Worm (Caenorhabditis elegans) whole organism, L2 larva: ENCODE results near the gene spn-4.

Source experiments
- F13H6.1 ChIP-seq: sonication (generic microtip); optimal IDR thresholded peaks from 2 replicates; lab custom pipeline; 2016; ENCODE audit warnings: missing genetic modification characterization, missing compliant biosample characterization
- ama-1 ChIP-seq: fragments of 150-350 bp; optimal IDR thresholded peaks from 2 replicates; lab custom pipeline; 2018; ENCODE audit warnings: inconsistent platforms
- lin-11 ChIP-seq: fragments of 150-350 bp; sonication (generic microtip); optimal IDR thresholded peaks from 2 replicates; lab custom pipeline; 2014; ENCODE audit warnings: missing biosample characterization, missing genetic modification characterization, inconsistent platforms, mixed read lengths
- nhr-237 ChIP-seq: fragments of 150-350 bp; optimal IDR thresholded peaks from 2 replicates; lab custom pipeline; 2014; ENCODE audit warnings: missing biosample characterization, missing genetic modification characterization
- unc-62 ChIP-seq: fragments of 150-350 bp; optimal IDR thresholded peaks from 2 replicates; lab custom pipeline; 2014; ENCODE audit warnings: missing biosample characterization, missing genetic modification reagents, missing genetic modification characterization
- ztf-11 ChIP-seq: sonication (generic microtip); optimal IDR thresholded peaks from 2 replicates; lab custom pipeline; 2017; ENCODE audit warnings: missing biosample characterization, missing genetic modification characterization

ce11 chrV:6784853-6785492 lies at the start of gene spn-4, which contains the start of gene spe-39:
- TF ChIP-seq ztf-11 (peak; percentile 25), ama-1 (lab: Kevin White, UChicago) (no peak), lin-11 (peak; percentile 71), unc-62 (GFP tag; lab: Kevin White, UChicago) (no peak), F13H6.1 (tag; lab: Kevin White, UChicago) (peak; percentile 74), nhr-237 (tag; lab: Kevin White, UChicago) (no peak)
